Fruit fly (Drosophila melanogaster) whole organism, embryonic: ENCODE measurements around the gene CG13631.

Source experiments
- Atf3 ChIP-seq: fragments of 200-800 bp; sonication (Bioruptor generic); optimal IDR thresholded peaks from 3 replicates; lab custom pipeline; 2016; ENCODE audit warnings: missing biosample characterization, missing genetic modification characterization
- BtbVII ChIP-seq: fragments of 200-800 bp; sonication (Bioruptor generic); optimal IDR thresholded peaks from 3 replicates; lab custom pipeline; 2017; ENCODE audit warnings: missing biosample characterization, mild to moderate bottlenecking, missing genetic modification characterization
- CG10462 ChIP-seq: fragments of 200-800 bp; sonication (Bioruptor generic); optimal IDR thresholded peaks from 2 replicates; lab custom pipeline; 2016; ENCODE audit warnings: missing biosample characterization, missing genetic modification characterization
- CG10565 ChIP-seq: fragments of 200-800 bp; sonication (Bioruptor generic); optimal IDR thresholded peaks from 3 replicates; lab custom pipeline; 2016; ENCODE audit warnings: missing biosample characterization, mild to moderate bottlenecking, missing genetic modification characterization
- CG11247 ChIP-seq: fragments of 200-800 bp; sonication (Bioruptor generic); IDR thresholded peaks from 2 replicates; pipeline ENCODE4 v1.3.6; 2022; ENCODE audit warnings: missing biosample characterization, missing genetic modification characterization
- CG12155 ChIP-seq: fragments of 200-800 bp; sonication (Bioruptor generic); optimal IDR thresholded peaks from 3 replicates; lab custom pipeline; 2016; ENCODE audit warnings: missing biosample characterization, missing genetic modification characterization
- CG13123 ChIP-seq: fragments of 200-800 bp; sonication (Bioruptor generic); optimal IDR thresholded peaks from 2 replicates; lab custom pipeline; 2016; ENCODE audit warnings: missing biosample characterization, missing genetic modification characterization
- CG15011 ChIP-seq: fragments of 200-800 bp; sonication (Bioruptor generic); optimal IDR thresholded peaks from 3 replicates; lab custom pipeline; 2018; ENCODE audit warnings: missing biosample characterization, mild to moderate bottlenecking, missing genetic modification characterization
- CG17912 ChIP-seq: fragments of 200-800 bp; sonication (Bioruptor generic); optimal IDR thresholded peaks from 2 replicates; lab custom pipeline; 2018; ENCODE audit warnings: missing biosample characterization, mild to moderate bottlenecking, missing genetic modification characterization
- CG2116 ChIP-seq: fragments of 200-800 bp; sonication (Bioruptor generic); optimal IDR thresholded peaks from 3 replicates; lab custom pipeline; 2018; ENCODE audit warnings: missing biosample characterization, mild to moderate bottlenecking, missing genetic modification characterization
- CG2889 ChIP-seq: fragments of 200-800 bp; sonication (Bioruptor generic); IDR thresholded peaks from 3 replicates; pipeline ENCODE4 v1.3.6; 2022; ENCODE audit warnings: missing biosample characterization, missing genetic modification characterization
- CG3407 ChIP-seq: fragments of 200-800 bp; sonication (Bioruptor generic); optimal IDR thresholded peaks from 2 replicates; lab custom pipeline; 2018; ENCODE audit warnings: missing biosample characterization, mild to moderate bottlenecking, missing genetic modification characterization
- CG4328 ChIP-seq: fragments of 200-800 bp; sonication (Bioruptor generic); optimal IDR thresholded peaks from 3 replicates; lab custom pipeline; 2017; ENCODE audit warnings: missing biosample characterization, missing genetic modification reagents, missing genetic modification characterization
- CG6272 ChIP-seq: fragments of 200-800 bp; sonication (Bioruptor generic); IDR thresholded peaks from 2 replicates; pipeline ENCODE4 v1.3.6; 2022; ENCODE audit warnings: missing biosample characterization, missing genetic modification characterization
- CG7745 ChIP-seq: fragments of 200-800 bp; sonication (Bioruptor generic); optimal IDR thresholded peaks from 2 replicates; lab custom pipeline; 2018; ENCODE audit warnings: missing biosample characterization, mild to moderate bottlenecking, missing genetic modification characterization, moderate library complexity
- CG7928 ChIP-seq: fragments of 200-800 bp; sonication (Bioruptor generic); optimal IDR thresholded peaks from 2 replicates; lab custom pipeline; 2017; ENCODE audit warnings: missing biosample characterization, mild to moderate bottlenecking, missing genetic modification characterization
- CG8388 ChIP-seq: fragments of 200-800 bp; sonication (Bioruptor generic); optimal IDR thresholded peaks from 2 replicates; lab custom pipeline; 2019; ENCODE audit warnings: missing biosample characterization, mild to moderate bottlenecking, missing genetic modification characterization, moderate library complexity
- GATAe ChIP-seq: fragments of 200-800 bp; sonication (Bioruptor generic); conservative IDR thresholded peaks from 2 replicates; pipeline ENCODE4 v1.3.6; 2022; ENCODE audit warnings: missing biosample characterization, missing genetic modification characterization
- HLH3B ChIP-seq: fragments of 200-800 bp; sonication (Bioruptor generic); IDR thresholded peaks from 2 replicates; pipeline ENCODE4 v1.3.6; 2022; ENCODE audit warnings: missing biosample characterization, missing genetic modification characterization
- HLHmδ ChIP-seq: fragments of 200-800 bp; sonication (Bioruptor generic); optimal IDR thresholded peaks from 2 replicates; lab custom pipeline; 2018; ENCODE audit warnings: missing biosample characterization, mild to moderate bottlenecking, missing genetic modification characterization, moderate library complexity
- Hand ChIP-seq: fragments of 200-800 bp; sonication (Bioruptor generic); optimal IDR thresholded peaks from 2 replicates; lab custom pipeline; 2017; ENCODE audit warnings: mild to moderate bottlenecking, missing biosample characterization, missing genetic modification reagents, missing genetic modification characterization
- Jarid2 ChIP-seq: fragments of 200-800 bp; sonication (Bioruptor generic); optimal IDR thresholded peaks from 3 replicates; lab custom pipeline; 2017; ENCODE audit warnings: mild to moderate bottlenecking, missing biosample characterization, missing genetic modification reagents, missing genetic modification characterization
- Max ChIP-seq: fragments of 200-800 bp; sonication (Bioruptor generic); optimal IDR thresholded peaks from 2 replicates; lab custom pipeline; 2016; ENCODE audit warnings: missing biosample characterization, mild to moderate bottlenecking, missing genetic modification characterization
- Nf-YA ChIP-seq: fragments of 200-800 bp; sonication (Bioruptor generic); IDR thresholded peaks from 2 replicates; pipeline ENCODE4 v1.3.6; 2022; ENCODE audit warnings: missing biosample characterization, missing genetic modification characterization
- PHDP ChIP-seq: fragments of 200-800 bp; sonication (Bioruptor generic); optimal IDR thresholded peaks from 3 replicates; lab custom pipeline; 2018; ENCODE audit warnings: missing biosample characterization, mild to moderate bottlenecking, missing genetic modification characterization, moderate library complexity
- Vsx1 ChIP-seq: fragments of 200-800 bp; sonication (Bioruptor generic); optimal IDR thresholded peaks from 2 replicates; lab custom pipeline; 2017; ENCODE audit warnings: missing biosample characterization, mild to moderate bottlenecking, missing genetic modification characterization, missing genetic modification reagents
- amos ChIP-seq: fragments of 200-800 bp; sonication (Bioruptor generic); IDR thresholded peaks from 2 replicates; pipeline ENCODE4 v1.3.6; 2022; ENCODE audit warnings: missing biosample characterization, missing genetic modification characterization; ENCODE audit not compliant: partially characterized antibody
- bowl ChIP-seq: fragments of 200-800 bp; sonication (Bioruptor generic); IDR thresholded peaks from 2 replicates; pipeline ENCODE4 v1.3.6; 2022; ENCODE audit warnings: missing biosample characterization, missing genetic modification characterization
- btn ChIP-seq: fragments of 200-800 bp; sonication (Bioruptor generic); optimal IDR thresholded peaks from 2 replicates; lab custom pipeline; 2016; ENCODE audit warnings: missing biosample characterization, missing genetic modification characterization
- cas ChIP-seq: fragments of 200-800 bp; sonication (Bioruptor generic); IDR thresholded peaks from 2 replicates; pipeline ENCODE4 v1.3.6; 2022; ENCODE audit warnings: missing biosample characterization, missing genetic modification characterization
- cg ChIP-seq: fragments of 200-800 bp; sonication (Bioruptor generic); optimal IDR thresholded peaks from 3 replicates; lab custom pipeline; 2019; ENCODE audit warnings: missing biosample characterization, mild to moderate bottlenecking, missing genetic modification characterization, moderate library complexity
- chif ChIP-seq, 2 experiments: fragments of 200-800 bp; sonication (Bioruptor generic); optimal IDR thresholded peaks; 3 replicates each; lab custom pipeline; 2016; ENCODE audit warnings: missing biosample characterization in 2 of 2, missing genetic modification characterization in 2 of 2
- fd96Cb ChIP-seq: fragments of 200-800 bp; sonication (Bioruptor generic); optimal IDR thresholded peaks from 2 replicates; lab custom pipeline; 2018; ENCODE audit warnings: missing biosample characterization, mild to moderate bottlenecking, missing genetic modification characterization, moderate library complexity
- h ChIP-seq: fragments of >200 bp; optimal IDR thresholded peaks from 2 replicates; lab custom pipeline; 2017
- hb ChIP-seq: fragments of 200-800 bp; sonication (Bioruptor generic); IDR thresholded peaks from 3 replicates; pipeline ENCODE4 v1.3.6; 2022; ENCODE audit warnings: missing biosample characterization, missing genetic modification characterization; ENCODE audit not compliant: partially characterized antibody
- lab ChIP-seq: fragments of 200-800 bp; sonication (Bioruptor generic); optimal IDR thresholded peaks from 3 replicates; lab custom pipeline; 2017; ENCODE audit warnings: missing biosample characterization, missing genetic modification characterization, mild to moderate bottlenecking, moderate library complexity, missing genetic modification reagents
- lbe ChIP-seq: fragments of 200-800 bp; sonication (Bioruptor generic); optimal IDR thresholded peaks from 2 replicates; lab custom pipeline; 2016; ENCODE audit warnings: missing biosample characterization, mild to moderate bottlenecking, missing genetic modification characterization
- lilli ChIP-seq: fragments of 200-800 bp; sonication (Bioruptor generic); optimal IDR thresholded peaks from 3 replicates; lab custom pipeline; 2016; ENCODE audit warnings: missing biosample characterization, missing genetic modification characterization
- mirr ChIP-seq: fragments of 200-800 bp; sonication (Bioruptor generic); optimal IDR thresholded peaks from 3 replicates; lab custom pipeline; 2018; ENCODE audit warnings: missing biosample characterization, mild to moderate bottlenecking, missing genetic modification characterization
- org-1 ChIP-seq: fragments of 200-800 bp; sonication (Bioruptor generic); optimal IDR thresholded peaks from 2 replicates; lab custom pipeline; 2017; ENCODE audit warnings: missing biosample characterization, missing genetic modification characterization
- row ChIP-seq: fragments of 200-800 bp; sonication (Bioruptor generic); IDR thresholded peaks from 3 replicates; pipeline ENCODE4 v1.3.6; 2022; ENCODE audit warnings: missing biosample characterization, missing genetic modification characterization
- seq ChIP-seq: fragments of 200-800 bp; sonication (Bioruptor generic); IDR thresholded peaks from 2 replicates; pipeline ENCODE4 v1.3.6; 2022; ENCODE audit warnings: missing biosample characterization, missing genetic modification characterization
- sna ChIP-seq: fragments of 200-800 bp; sonication (Bioruptor generic); IDR thresholded peaks from 2 replicates; pipeline ENCODE4 v1.3.6; 2022; ENCODE audit warnings: missing biosample characterization, missing genetic modification characterization; ENCODE audit not compliant: partially characterized antibody
- ttk ChIP-seq: fragments of 200-800 bp; sonication (Bioruptor generic); IDR thresholded peaks from 2 replicates; pipeline ENCODE4 v2.1.2; 2022; ENCODE audit warnings: missing biosample characterization, missing genetic modification characterization
- unc-4 ChIP-seq: fragments of 200-800 bp; sonication (Bioruptor generic); IDR thresholded peaks from 2 replicates; pipeline ENCODE4 v1.3.6; 2022; ENCODE audit warnings: missing biosample characterization, missing genetic modification characterization; ENCODE audit not compliant: partially characterized antibody
- vfl ChIP-seq: fragments of 200-800 bp; sonication (Bioruptor generic); optimal IDR thresholded peaks from 2 replicates; lab custom pipeline; 2016; ENCODE audit warnings: missing biosample characterization, missing genetic modification characterization
- yki ChIP-seq: fragments of >200 bp; optimal IDR thresholded peaks from 3 replicates; lab custom pipeline; 2018

CG13631 gene

dm6 chr3R:24809576-24810279, 40.6 kb downstream of the CG13631 start (continued):
- TF ChIP-seq Max (no peak), CG17912 (GFP tag; lab: Kevin White, UChicago) (no peak), cg (GFP tag; lab: Kevin White, UChicago) (no peak), lab (GFP tag; lab: Kevin White, UChicago) (no peak), lbe (no peak), yki (lab: Kevin White, UChicago) (no peak), org-1 (peak; percentile 41), chif (GFP tag; optimal IDR thresholded peaks at IDR 0.05; lab: Kevin White, UChicago) (peak in 1 of 2 experiments; percentile 14), CG4328 (GFP tag; lab: Kevin White, UChicago) (peak; percentile 61), h (lab: Kevin White, UChicago) (no peak), CG10462 (GFP tag; lab: Kevin White, UChicago) (no peak), HLHmδ (GFP tag; lab: Kevin White, UChicago) (no peak), ttk (GFP tag; lab: Robert Waterston, UW) (no peak), hb (GFP tag; lab: Robert Waterston, UW) (no peak), CG2116 (peak; percentile 15), CG12155 (GFP tag; lab: Kevin White, UChicago) (no peak), Nf-YA (no peak), CG8388 (GFP tag; lab: Kevin White, UChicago) (peak; percentile 40)

DNA sequence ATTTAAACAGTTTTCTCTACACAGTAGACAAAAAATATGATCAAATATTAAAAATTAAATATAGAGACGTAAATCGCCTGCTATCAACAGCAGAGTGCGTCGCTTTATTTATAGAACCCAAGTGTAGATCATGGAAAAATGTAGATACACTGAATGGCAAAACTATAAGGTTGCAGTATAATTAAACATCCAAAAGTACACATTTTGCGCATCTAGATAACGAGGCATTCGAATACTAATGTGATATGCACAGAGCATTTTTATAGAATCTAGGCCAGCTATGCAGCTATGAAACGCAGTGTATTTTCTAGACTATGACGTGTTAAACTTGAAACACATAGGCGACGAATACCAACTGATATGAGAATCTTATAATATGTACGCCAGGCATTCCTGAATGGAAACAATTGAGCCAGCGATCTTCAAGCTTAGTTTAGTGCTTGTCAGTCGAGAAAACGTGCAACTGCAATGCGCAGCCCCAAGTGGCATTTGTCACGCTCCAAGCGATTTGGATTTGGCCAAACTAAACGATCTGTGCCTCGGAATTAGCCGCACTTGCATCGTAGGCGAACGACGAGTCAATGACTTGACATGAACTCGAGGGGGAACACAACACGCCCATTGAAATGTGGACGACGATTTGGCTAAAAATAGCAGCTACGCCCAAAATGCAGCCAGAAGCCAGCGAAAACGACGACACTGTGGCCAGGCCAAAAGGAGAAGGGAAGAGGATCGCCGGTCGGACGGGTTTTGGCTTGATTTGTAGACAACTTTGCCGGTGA, 41.9 kb downstream of the CG13631 start:
- TF ChIP-seq lbe: peak; percentile 76
- peak; percentile 81 for TF ChIP-seq CG6272
- peak; percentile 92 for TF ChIP-seq PHDP (tag; lab: Kevin White, UChicago)
- no peak for TF ChIP-seq sna (GFP tag; lab: Robert Waterston, UW)
- peak; percentile 75 for TF ChIP-seq vfl
- TF ChIP-seq row (GFP tag; lab: Robert Waterston, UW): peak; percentile 93
- peak; percentile 60 for TF ChIP-seq CG3407
- peak; percentile 76 for TF ChIP-seq Atf3 (GFP tag; lab: Kevin White, UChicago)
- TF ChIP-seq btn: peak; percentile 73
- no peak for TF ChIP-seq CG7745 (tag; lab: Kevin White, UChicago)
- TF ChIP-seq seq (GFP tag; lab: Robert Waterston, UW): peak; percentile 92
- TF ChIP-seq CG13123 (GFP tag; lab: Kevin White, UChicago): peak; percentile 73
- TF ChIP-seq CG7928 (GFP tag; lab: Kevin White, UChicago): peak; percentile 69
- TF ChIP-seq Vsx1 (GFP tag; lab: Kevin White, UChicago): peak; percentile 66
- TF ChIP-seq mirr: peak; percentile 92
- TF ChIP-seq CG2889 (GFP tag; lab: Robert Waterston, UW): peak; percentile 78; the same call in 2 of the 3 replicates
- TF ChIP-seq amos: no peak
- TF ChIP-seq CG10565 (GFP tag; lab: Kevin White, UChicago): peak; percentile 44
- TF ChIP-seq lilli (GFP tag; lab: Kevin White, UChicago): peak; percentile 92
- peak; percentile 62 for TF ChIP-seq cas (GFP tag; lab: Robert Waterston, UW)
- TF ChIP-seq GATAe (GFP tag; lab: Robert Waterston, UW): peak; percentile 41; the same call in 1 of the 2 replicates
- TF ChIP-seq unc-4 (GFP tag; lab: Robert Waterston, UW): no peak
- TF ChIP-seq CG4328 (GFP tag; lab: Kevin White, UChicago): peak; percentile 69
- peak; percentile 88 for TF ChIP-seq fd96Cb
- peak; percentile 89 for TF ChIP-seq BtbVII (GFP tag; lab: Kevin White, UChicago)
- peak; percentile 65; the same call in 1 of the 2 replicates for TF ChIP-seq bowl (GFP tag; lab: Robert Waterston, UW)
- TF ChIP-seq CG12155 (GFP tag; lab: Kevin White, UChicago): peak; percentile 87
- peak; percentile 89 for TF ChIP-seq HLH3B (GFP tag; lab: Robert Waterston, UW)
- TF ChIP-seq Jarid2: peak; percentile 75
- peak; percentile 78 for TF ChIP-seq CG15011 (GFP tag; lab: Kevin White, UChicago)
- peak; percentile 81 for TF ChIP-seq Hand
- TF ChIP-seq CG11247 (GFP tag; lab: Robert Waterston, UW): peak; percentile 84
